Fruit fly (Drosophila melanogaster) whole organism, pupa: Measurements from ENCODE around the gene Tpst.

Experiments
- CG10348 ChIP-seq: fragments of 200-800 bp; sonication (Bioruptor generic); IDR thresholded peaks from 2 replicates; pipeline ENCODE4 v1.3.6; 2022; ENCODE audit warnings: missing biosample characterization, missing genetic modification characterization
- CG12605 ChIP-seq: fragments of 200-800 bp; sonication (Bioruptor generic); IDR thresholded peaks from 2 replicates; pipeline ENCODE4 v1.3.6; 2022; ENCODE audit warnings: missing biosample characterization, missing genetic modification characterization
- CG13204 ChIP-seq: fragments of 200-800 bp; sonication (Bioruptor generic); optimal IDR thresholded peaks from 2 replicates; lab custom pipeline; 2018; ENCODE audit warnings: missing biosample characterization, mild to moderate bottlenecking, missing genetic modification characterization, moderate library complexity
- CG14655 ChIP-seq: fragments of 200-800 bp; sonication (Bioruptor generic); optimal IDR thresholded peaks from 3 replicates; lab custom pipeline; 2017; ENCODE audit warnings: mild to moderate bottlenecking, missing biosample characterization, missing genetic modification reagents, missing genetic modification characterization
- CG15710 ChIP-seq: fragments of 200-800 bp; sonication (Bioruptor generic); optimal IDR thresholded peaks from 2 replicates; lab custom pipeline; 2018; ENCODE audit warnings: missing biosample characterization, mild to moderate bottlenecking, missing genetic modification characterization, moderate library complexity
- CG17806 ChIP-seq: fragments of 200-800 bp; sonication (Bioruptor generic); optimal IDR thresholded peaks from 2 replicates; lab custom pipeline; 2018; ENCODE audit warnings: missing biosample characterization, mild to moderate bottlenecking, missing genetic modification characterization, moderate library complexity
- CG32121 ChIP-seq: fragments of 200-800 bp; sonication (Bioruptor generic); IDR thresholded peaks from 2 replicates; pipeline ENCODE4 v1.3.6; 2022; ENCODE audit warnings: missing biosample characterization, missing genetic modification characterization
- CG34367 ChIP-seq: fragments of 200-800 bp; sonication (Bioruptor generic); optimal IDR thresholded peaks from 2 replicates; lab custom pipeline; 2018; ENCODE audit warnings: missing biosample characterization, mild to moderate bottlenecking, missing genetic modification characterization
- CG4496 ChIP-seq: fragments of 200-800 bp; sonication (Bioruptor generic); IDR thresholded peaks from 3 replicates; pipeline ENCODE4 v1.3.6; 2022; ENCODE audit warnings: missing biosample characterization, missing genetic modification characterization
- CG8159 ChIP-seq: fragments of 200-800 bp; sonication (Bioruptor generic); optimal IDR thresholded peaks from 3 replicates; lab custom pipeline; 2018; ENCODE audit warnings: missing biosample characterization, mild to moderate bottlenecking, missing genetic modification characterization, moderate library complexity
- CG8301 ChIP-seq: fragments of 200-800 bp; sonication (Bioruptor generic); optimal IDR thresholded peaks from 2 replicates; lab custom pipeline; 2018; ENCODE audit warnings: missing biosample characterization, mild to moderate bottlenecking, missing genetic modification characterization
- CG9948 ChIP-seq: fragments of 200-800 bp; sonication (Bioruptor generic); optimal IDR thresholded peaks from 2 replicates; lab custom pipeline; 2018; ENCODE audit warnings: missing biosample characterization, mild to moderate bottlenecking, missing genetic modification characterization, moderate library complexity
- D1 ChIP-seq: fragments of 200-800 bp; sonication (Bioruptor generic); optimal IDR thresholded peaks from 2 replicates; lab custom pipeline; 2018; ENCODE audit warnings: missing biosample characterization, mild to moderate bottlenecking, missing genetic modification characterization, moderate library complexity
- EcR ChIP-seq: fragments of 200-800 bp; sonication (Bioruptor generic); optimal IDR thresholded peaks from 3 replicates; lab custom pipeline; 2019; ENCODE audit warnings: missing biosample characterization, missing genetic modification characterization, mild to moderate bottlenecking, moderate library complexity, missing genetic modification reagents
- Ets98B ChIP-seq: fragments of 200-800 bp; sonication (Bioruptor generic); IDR thresholded peaks from 2 replicates; pipeline ENCODE4 v1.3.6; 2022; ENCODE audit warnings: missing biosample characterization, missing genetic modification characterization
- Pif1A ChIP-seq: fragments of 200-800 bp; sonication (Bioruptor generic); optimal IDR thresholded peaks from 3 replicates; lab custom pipeline; 2016; ENCODE audit warnings: missing biosample characterization, missing genetic modification characterization
- Pif1B ChIP-seq: fragments of 200-800 bp; sonication (Bioruptor generic); optimal IDR thresholded peaks from 3 replicates; lab custom pipeline; 2016; ENCODE audit warnings: missing biosample characterization, missing genetic modification characterization
- Snoo ChIP-seq: fragments of 200-800 bp; sonication (Bioruptor generic); optimal IDR thresholded peaks from 3 replicates; lab custom pipeline; 2017; ENCODE audit warnings: missing biosample characterization, mild to moderate bottlenecking, missing genetic modification characterization, inconsistent platforms
- fd96Ca ChIP-seq: fragments of 200-800 bp; sonication (Bioruptor generic); IDR thresholded peaks from 3 replicates; pipeline ENCODE4 v1.3.6; 2022; ENCODE audit warnings: missing biosample characterization, missing genetic modification characterization
- gl ChIP-seq: fragments of 200-800 bp; sonication (Bioruptor generic); optimal IDR thresholded peaks from 2 replicates; lab custom pipeline; 2018; ENCODE audit warnings: missing biosample characterization, mild to moderate bottlenecking, missing genetic modification characterization
- rn ChIP-seq: fragments of 200-800 bp; sonication (Bioruptor generic); IDR thresholded peaks from 2 replicates; pipeline ENCODE4 v1.3.6; 2022; ENCODE audit warnings: missing biosample characterization, missing genetic modification characterization

Gene Tpst

DNA sequence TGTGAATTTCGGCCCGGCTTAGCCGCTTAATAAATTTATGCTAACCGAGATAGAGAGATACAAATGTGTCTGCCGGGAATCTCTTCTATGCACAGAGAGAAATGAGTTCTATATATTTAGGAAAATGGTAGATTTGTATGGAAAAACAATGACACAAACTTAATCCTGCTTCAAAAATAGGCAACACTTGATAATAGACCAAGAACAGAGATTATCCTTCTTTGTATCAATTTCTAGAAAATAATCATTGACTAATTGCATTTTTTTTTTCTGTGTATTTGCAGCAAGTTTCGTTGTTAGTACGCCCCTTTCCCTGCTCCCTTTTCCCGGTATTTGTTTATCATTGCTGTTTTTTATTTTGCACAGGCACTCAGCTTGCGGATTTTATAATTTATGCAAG, 24.2 kb upstream of the Tpst start:
- TF ChIP-seq CG17806 (peak; percentile 26), CG10348 (GFP tag; lab: Robert Waterston, UW) (no peak), CG9948 (tag; lab: Kevin White, UChicago) (peak; percentile 24), CG8301 (no peak), Ets98B (GFP tag; lab: Robert Waterston, UW) (no peak), EcR (GFP tag; lab: Kevin White, UChicago) (no peak), fd96Ca (GFP tag; lab: Robert Waterston, UW) (no peak), rn (no peak), gl (tag; lab: Kevin White, UChicago) (no peak), CG34367 (tag; lab: Kevin White, UChicago) (peak; percentile 9), CG13204 (no peak), Pif1A (GFP tag; lab: Kevin White, UChicago) (no peak), CG8159 (peak; percentile 1), CG14655 (peak; percentile 25)

DNA sequence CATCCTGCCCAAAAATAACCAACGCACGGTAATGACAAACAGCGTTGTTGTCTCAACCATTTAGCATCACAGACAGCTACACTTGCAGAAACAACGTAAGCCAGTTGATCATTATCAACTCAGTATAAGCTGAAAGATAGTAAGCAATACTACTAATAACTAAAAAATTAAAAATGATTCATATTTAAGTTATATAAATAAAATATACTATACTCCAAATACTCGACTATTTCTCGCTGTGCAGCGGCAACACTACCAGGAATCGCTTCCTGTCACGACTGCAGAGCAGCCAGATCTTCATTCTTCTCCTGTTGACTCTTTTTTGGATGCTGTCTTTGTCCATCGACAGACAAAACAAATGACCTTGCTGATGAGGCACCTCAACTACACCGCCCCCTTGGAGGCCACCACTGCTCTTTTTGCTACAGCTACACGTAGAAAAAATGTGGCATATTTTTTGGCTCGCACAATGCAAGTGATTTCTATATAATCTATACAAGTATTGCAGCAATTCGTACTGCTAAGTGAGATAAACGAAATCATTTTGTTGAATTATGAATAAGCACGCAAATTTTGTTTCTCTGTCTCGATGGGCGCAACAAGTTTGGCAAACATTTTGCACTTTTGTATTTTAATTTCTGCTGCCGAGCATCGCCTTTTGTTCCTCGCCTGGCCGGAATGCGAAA, 22.6 kb upstream of the Tpst start:
- peak; percentile 48 for TF ChIP-seq Pif1A (GFP tag; lab: Kevin White, UChicago)
- TF ChIP-seq CG15710 = peak; percentile 37
- TF ChIP-seq CG32121 (GFP tag; lab: Robert Waterston, UW) = no peak
- TF ChIP-seq EcR (GFP tag; lab: Kevin White, UChicago) = no peak
- peak; percentile 40 for TF ChIP-seq Snoo
- peak; percentile 19 for TF ChIP-seq CG34367 (tag; lab: Kevin White, UChicago)
- TF ChIP-seq CG12605 (GFP tag; lab: Robert Waterston, UW) = no peak
- no peak for TF ChIP-seq CG10348 (GFP tag; lab: Robert Waterston, UW)
- TF ChIP-seq CG14655 = peak; percentile 28
- peak; percentile 47; the same call in 1 of the 3 replicates for TF ChIP-seq CG4496
- TF ChIP-seq CG9948 (tag; lab: Kevin White, UChicago) = peak; percentile 40
- TF ChIP-seq CG8301 = peak; percentile 3
- TF ChIP-seq gl (tag; lab: Kevin White, UChicago) = no peak
- peak; percentile 39 for TF ChIP-seq Pif1B
- peak; percentile 57 for TF ChIP-seq CG8159
- no peak for TF ChIP-seq CG13204
- no peak for TF ChIP-seq rn
- TF ChIP-seq D1 (tag; lab: Kevin White, UChicago) = no peak
- TF ChIP-seq Ets98B (GFP tag; lab: Robert Waterston, UW) = no peak
- no peak; the same call in 2 of the 3 replicates for TF ChIP-seq fd96Ca (GFP tag; lab: Robert Waterston, UW)
- TF ChIP-seq CG17806 = peak; percentile 29

dm6 chrX:13542084-13542483, 21.5 kb upstream of the Tpst start:
- TF ChIP-seq Pif1B (no peak), CG4496 (no peak), CG10348 (GFP tag; lab: Robert Waterston, UW) (no peak), Snoo (no peak), CG34367 (tag; lab: Kevin White, UChicago) (no peak), rn (no peak), gl (tag; lab: Kevin White, UChicago) (no peak)

- TF ChIP-seq CG15710 (peak; percentile 39), CG17806 (peak; percentile 10), CG32121 (GFP tag; lab: Robert Waterston, UW) (no peak), CG8159 (peak; percentile 24), CG9948 (tag; lab: Kevin White, UChicago) (peak; percentile 30), CG34367 (tag; lab: Kevin White, UChicago) (peak; percentile 13), CG14655 (no peak)
Measured at dm6 chrX:13543343-13543742, 20.3 kb upstream of the Tpst start, which contains the start of gene Cpr12A. Cpr12A (plus strand) TSS chrX:13543643.

DNA sequence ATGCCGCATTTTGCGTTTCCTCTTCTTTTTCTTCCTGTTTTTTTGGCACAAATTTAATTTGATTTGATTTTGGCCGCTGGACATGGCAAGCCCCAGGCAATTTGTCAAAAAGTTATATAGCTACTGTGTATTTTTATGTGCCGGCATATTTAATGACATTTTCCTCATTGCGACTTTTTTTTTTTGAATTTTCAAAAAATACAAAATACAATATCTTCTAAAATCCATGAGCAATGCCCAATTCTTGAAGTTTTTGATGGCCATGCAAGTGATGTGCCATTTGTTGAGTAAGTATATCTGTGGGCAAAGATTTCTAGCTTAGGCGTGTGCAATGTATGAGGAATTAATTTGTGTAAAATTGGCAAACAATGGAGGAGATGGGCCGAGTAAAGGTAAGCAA, 7.9 kb upstream of the Tpst start, which contains the start of gene CG11816:
Gene CG11816 (minus strand): TSS at position 101 of the 400 bp plus-strand sequence.
- TF ChIP-seq fd96Ca (GFP tag; lab: Robert Waterston, UW) = no peak
- no peak for TF ChIP-seq CG32121 (GFP tag; lab: Robert Waterston, UW)
- TF ChIP-seq Snoo = no peak
- TF ChIP-seq EcR (GFP tag; lab: Kevin White, UChicago) = no peak
- TF ChIP-seq Pif1A (GFP tag; lab: Kevin White, UChicago) = no peak
- TF ChIP-seq rn = no peak
- no peak for TF ChIP-seq gl (tag; lab: Kevin White, UChicago)
- no peak for TF ChIP-seq CG15710
- TF ChIP-seq CG10348 (GFP tag; lab: Robert Waterston, UW) = no peak
- TF ChIP-seq D1 (tag; lab: Kevin White, UChicago) = no peak
- no peak for TF ChIP-seq CG4496
- no peak for TF ChIP-seq CG9948 (tag; lab: Kevin White, UChicago)
- TF ChIP-seq CG8159 = no peak
- TF ChIP-seq CG14655 = no peak
- TF ChIP-seq CG34367 (tag; lab: Kevin White, UChicago) = no peak

DNA sequence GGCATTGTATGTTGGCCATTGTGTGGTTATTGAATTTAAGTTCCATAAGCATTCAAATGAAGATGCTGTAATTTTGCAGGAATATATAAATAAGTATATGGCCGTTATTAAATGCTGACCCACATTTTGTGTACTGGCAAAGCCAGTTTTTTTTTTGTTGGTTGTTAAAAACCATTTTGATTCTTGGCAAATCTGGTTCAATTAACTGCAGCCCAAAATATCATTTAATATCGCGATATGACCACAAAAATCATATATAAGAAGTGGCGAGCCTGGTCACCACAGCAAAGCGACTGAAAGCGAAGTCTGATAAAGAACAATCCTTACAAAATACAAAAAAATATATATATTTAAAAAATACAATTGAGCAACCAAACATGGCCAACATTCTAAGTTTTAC, 7.5 kb upstream of the Tpst start, which contains the start of gene CG32631:
Gene CG32631 (plus strand): TSS at position 301 of the 400 bp plus-strand sequence.
- no peak for TF ChIP-seq rn
- no peak for TF ChIP-seq CG12605 (GFP tag; lab: Robert Waterston, UW)
- TF ChIP-seq Ets98B (GFP tag; lab: Robert Waterston, UW) = no peak
- TF ChIP-seq EcR (GFP tag; lab: Kevin White, UChicago) = no peak
- TF ChIP-seq CG14655 = no peak
- no peak for TF ChIP-seq Snoo
- TF ChIP-seq CG17806 = no peak
- TF ChIP-seq D1 (tag; lab: Kevin White, UChicago) = no peak
- TF ChIP-seq CG32121 (GFP tag; lab: Robert Waterston, UW) = no peak
- no peak for TF ChIP-seq CG13204
- TF ChIP-seq CG10348 (GFP tag; lab: Robert Waterston, UW) = no peak
- TF ChIP-seq CG15710 = no peak
- no peak for TF ChIP-seq Pif1B
- no peak for TF ChIP-seq CG34367 (tag; lab: Kevin White, UChicago)
- no peak for TF ChIP-seq fd96Ca (GFP tag; lab: Robert Waterston, UW)
- no peak for TF ChIP-seq CG4496
- no peak for TF ChIP-seq CG8159
- no peak for TF ChIP-seq CG8301
